Fruit fly (Drosophila melanogaster): ENCODE results near the gene CG13950.

The CG13950 gene

dm6 chr2L:819315-820032 is 40.5 kb upstream of the CG13950 start, which contains the start of the genes PGAP2 and Clp (continued):
- TF ChIP-seq Jarid2 (GFP tag; optimal IDR thresholded peaks at IDR 0.05) = no peak
- peak; percentile 3 for TF ChIP-seq maf-S (GFP tag; optimal IDR thresholded peaks at IDR 0.05)
- peak; percentile 86 for TF ChIP-seq CG30403 (GFP tag; optimal IDR thresholded peaks at IDR 0.05)
- peak; percentile 42 for TF ChIP-seq stwl (tag; optimal IDR thresholded peaks at IDR 0.05)
- no peak for TF ChIP-seq CG6813 (GFP tag; optimal IDR thresholded peaks at IDR 0.05)
- peak; percentile 76 for TF ChIP-seq Hr3 (GFP tag; optimal IDR thresholded peaks at IDR 0.05)
- peak; percentile 77 for TF ChIP-seq CG8924 (tag; optimal IDR thresholded peaks at IDR 0.05)
- peak; percentile 38 for TF ChIP-seq CG10147 (GFP tag; optimal IDR thresholded peaks at IDR 0.05)
- TF ChIP-seq HmgZ (tag; optimal IDR thresholded peaks at IDR 0.05) = peak; percentile 80
- peak; percentile 67 for TF ChIP-seq CG18599 (GFP tag; optimal IDR thresholded peaks at IDR 0.05)
- peak; percentile 30 for TF ChIP-seq Atf-2 (GFP tag; optimal IDR thresholded peaks at IDR 0.05)
- TF ChIP-seq Ada2b (GFP tag; IDR thresholded peaks at IDR 0.05) = peak; percentile 61; the same call in 1 of the 2 replicates
- peak; percentile 24 for TF ChIP-seq CG17802 (tag; optimal IDR thresholded peaks at IDR 0.05)
- TF ChIP-seq oc (tag; optimal IDR thresholded peaks at IDR 0.05) = peak; percentile 38
- TF ChIP-seq CG6791 (GFP tag; IDR thresholded peaks at IDR 0.05; ENCODE audit: partially characterized antibody) = no peak
- peak; percentile 53 for TF ChIP-seq CG18476 (GFP tag; optimal IDR thresholded peaks at IDR 0.05)
- peak; percentile 73 for TF ChIP-seq H15 (GFP tag; IDR thresholded peaks at IDR 0.05)
- TF ChIP-seq D19A (tag; optimal IDR thresholded peaks at IDR 0.05) = no peak
- peak; percentile 77 for TF ChIP-seq CG15269 (tag; optimal IDR thresholded peaks at IDR 0.05)
- TF ChIP-seq pb (GFP tag; optimal IDR thresholded peaks at IDR 0.05) = no peak
- TF ChIP-seq Tbp (GFP tag; optimal IDR thresholded peaks at IDR 0.05) = peak; percentile 43
- TF ChIP-seq CG8388 (GFP tag; optimal IDR thresholded peaks at IDR 0.05) = peak; percentile 85
- peak; percentile 65; the same call in 2 of the 3 replicates for TF ChIP-seq CG14860 (GFP tag; IDR thresholded peaks at IDR 0.05; ENCODE audit: partially characterized antibody)
- peak; percentile 51 for TF ChIP-seq Nf-YB (GFP tag; optimal IDR thresholded peaks at IDR 0.05)
- peak; percentile 48 for TF ChIP-seq CG4328 (GFP tag; optimal IDR thresholded peaks at IDR 0.05)
- TF ChIP-seq Doc3 (GFP tag; IDR thresholded peaks at IDR 0.05; ENCODE audit: partially characterized antibody) = 0 out of 3 replicates have a peak, but pooled peaks have one; percentile 40
- TF ChIP-seq bab2 (GFP tag; optimal IDR thresholded peaks at IDR 0.05) = peak; percentile 57
- peak; percentile 63 for TF ChIP-seq twi (tag; optimal IDR thresholded peaks at IDR 0.05)
- peak; percentile 79 for TF ChIP-seq CG1602 (GFP tag; optimal IDR thresholded peaks at IDR 0.05)
- no peak for TF ChIP-seq dan (GFP tag; IDR thresholded peaks at IDR 0.05)
- TF ChIP-seq HLH4C (GFP tag; IDR thresholded peaks at IDR 0.05; ENCODE audit: partially characterized antibody) = peak; percentile 71
- TF ChIP-seq MBD-R2 (GFP tag; IDR thresholded peaks at IDR 0.05) = peak; percentile 70
- TF ChIP-seq chinmo (GFP tag; IDR thresholded peaks at IDR 0.05; ENCODE audit: partially characterized antibody) = no peak
- TF ChIP-seq CG7839 (tag; optimal IDR thresholded peaks at IDR 0.05) = peak; percentile 81
- TF ChIP-seq vnd (GFP tag; IDR thresholded peaks at IDR 0.05; ENCODE audit: partially characterized antibody) = peak; percentile 48; the same call in 1 of the 3 replicates
- TF ChIP-seq Six4 (GFP tag; optimal IDR thresholded peaks at IDR 0.05) = peak; percentile 47
- TF ChIP-seq E2f2 (GFP tag; IDR thresholded peaks at IDR 0.05) = peak; percentile 32; the same call in 1 of the 2 replicates
- TF ChIP-seq aop (GFP tag; IDR thresholded peaks at IDR 0.05) = no peak
- peak; percentile 62 for TF ChIP-seq cato (GFP tag; optimal IDR thresholded peaks at IDR 0.05; ENCODE audit: borderline replicate concordance)
- TF ChIP-seq CG43689 (GFP tag; IDR thresholded peaks at IDR 0.05) = no peak
- TF ChIP-seq Atf6 (GFP tag; IDR thresholded peaks at IDR 0.05) = peak; percentile 72
- peak; percentile 43; the same call in 1 of the 3 replicates for TF ChIP-seq C15 (GFP tag; IDR thresholded peaks at IDR 0.05)
- TF ChIP-seq sob (GFP tag; IDR thresholded peaks at IDR 0.05) = peak; percentile 77
- TF ChIP-seq fd64A (GFP tag; optimal IDR thresholded peaks at IDR 0.05) = no peak
- peak; percentile 43; the same call in 1 of the 2 replicates for TF ChIP-seq CG1024 (GFP tag; IDR thresholded peaks at IDR 0.05)
- peak; percentile 55 for TF ChIP-seq CG4820 (GFP tag; optimal IDR thresholded peaks at IDR 0.05)
- TF ChIP-seq CG4424 (GFP tag; optimal IDR thresholded peaks at IDR 0.05) = peak; percentile 79
- TF ChIP-seq wdn (GFP tag; IDR thresholded peaks at IDR 0.05) = no peak

All from whole organism, embryonic.